Fruit fly (Drosophila melanogaster): Measurements from ENCODE around the gene CG15646.
A peak's percentile ranks its signal among the peaks of the same experiment; 100 is the strongest.

Gene CG15646

DNA sequence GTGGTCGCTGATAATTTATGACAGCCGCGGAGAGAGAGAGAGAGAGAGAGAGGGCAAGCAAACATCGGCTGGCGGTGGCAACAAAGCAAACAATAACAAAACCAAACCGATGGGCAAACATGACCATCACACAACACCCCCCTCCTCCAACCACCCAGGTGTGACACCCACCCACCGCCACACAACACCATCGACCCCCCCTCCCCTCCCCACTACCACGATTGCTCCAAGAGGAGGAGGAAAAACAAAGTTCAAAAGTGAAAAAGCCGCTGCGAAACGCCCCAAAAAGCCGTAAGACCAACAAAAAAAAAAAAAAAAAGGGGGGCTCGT is 51.2 kb downstream of the CG15646 start (continued):
- TF ChIP-seq BEAF-32 (GFP tag; optimal IDR thresholded peaks at IDR 0.05) (no peak), ems (GFP tag; optimal IDR thresholded peaks at IDR 0.05) (no peak), unpg (GFP tag; optimal IDR thresholded peaks at IDR 0.05) (peak; percentile 18), CG14050 (GFP tag; IDR thresholded peaks at IDR 0.05) (no peak), danr (GFP tag; IDR thresholded peaks at IDR 0.05) (no peak), HLH3B (GFP tag; IDR thresholded peaks at IDR 0.05) (no peak), sens-2 (GFP tag; IDR thresholded peaks at IDR 0.05) (no peak), Mad (GFP tag; optimal IDR thresholded peaks at IDR 0.05) (no peak), otp (GFP tag; IDR thresholded peaks at IDR 0.05) (no peak; the same call in 2 of the 3 replicates), CG4617 (GFP tag; optimal IDR thresholded peaks at IDR 0.05; ENCODE audit: borderline replicate concordance) (no peak), Mrtf (GFP tag; IDR thresholded peaks at IDR 0.05) (no peak), eve (GFP tag; optimal IDR thresholded peaks at IDR 0.05) (no peak), CG1832 (GFP tag; optimal IDR thresholded peaks at IDR 0.05) (peak; percentile 8), HLHmδ (GFP tag; optimal IDR thresholded peaks at IDR 0.05) (peak; percentile 78), CG17186 (GFP tag; optimal IDR thresholded peaks at IDR 0.05) (peak; percentile 6), CG9609 (GFP tag; optimal IDR thresholded peaks at IDR 0.05) (no peak), exex (tag; optimal IDR thresholded peaks at IDR 0.05) (no peak), CG3847 (GFP tag; IDR thresholded peaks at IDR 0.05) (no peak), CG10959 (GFP tag; IDR thresholded peaks at IDR 0.05) (no peak; the same call in 1 of the 2 replicates), ind (GFP tag; optimal IDR thresholded peaks at IDR 0.05) (no peak), CG4328 (GFP tag; optimal IDR thresholded peaks at IDR 0.05) (no peak), CG3726 (GFP tag; IDR thresholded peaks at IDR 0.05) (no peak), odd (GFP tag; optimal IDR thresholded peaks at IDR 0.05) (no peak), CG7987 (GFP tag; optimal IDR thresholded peaks at IDR 0.05) (no peak), cato (GFP tag; optimal IDR thresholded peaks at IDR 0.05; ENCODE audit: borderline replicate concordance) (no peak), tna (GFP tag; IDR thresholded peaks at IDR 0.05; ENCODE audit: partially characterized antibody) (no peak), mirr (GFP tag; optimal IDR thresholded peaks at IDR 0.05) (no peak), CG33213 (GFP tag; optimal IDR thresholded peaks at IDR 0.05) (no peak), Ets97D (GFP tag; optimal IDR thresholded peaks at IDR 0.05) (no peak), CG3407 (GFP tag; optimal IDR thresholded peaks at IDR 0.05) (no peak), org-1 (GFP tag; optimal IDR thresholded peaks at IDR 0.05) (peak; percentile 19), CG7786 (GFP tag; optimal IDR thresholded peaks at IDR 0.05) (no peak), Hey (tag; optimal IDR thresholded peaks at IDR 0.05) (no peak), ab (GFP tag; optimal IDR thresholded peaks at IDR 0.05) (no peak), CG11560 (tag; IDR thresholded peaks at IDR 0.05) (no peak), gem (tag; optimal IDR thresholded peaks at IDR 0.05) (peak; percentile 1), CG10267 (tag; optimal IDR thresholded peaks at IDR 0.05) (no peak), Jarid2 (GFP tag; optimal IDR thresholded peaks at IDR 0.05) (no peak), CG12391 (tag; optimal IDR thresholded peaks at IDR 0.05) (no peak), Gsc (GFP tag; IDR thresholded peaks at IDR 0.05) (no peak), ase (GFP tag; IDR thresholded peaks at IDR 0.05) (no peak), tup (GFP tag; optimal IDR thresholded peaks at IDR 0.05) (no peak)

DNA sequence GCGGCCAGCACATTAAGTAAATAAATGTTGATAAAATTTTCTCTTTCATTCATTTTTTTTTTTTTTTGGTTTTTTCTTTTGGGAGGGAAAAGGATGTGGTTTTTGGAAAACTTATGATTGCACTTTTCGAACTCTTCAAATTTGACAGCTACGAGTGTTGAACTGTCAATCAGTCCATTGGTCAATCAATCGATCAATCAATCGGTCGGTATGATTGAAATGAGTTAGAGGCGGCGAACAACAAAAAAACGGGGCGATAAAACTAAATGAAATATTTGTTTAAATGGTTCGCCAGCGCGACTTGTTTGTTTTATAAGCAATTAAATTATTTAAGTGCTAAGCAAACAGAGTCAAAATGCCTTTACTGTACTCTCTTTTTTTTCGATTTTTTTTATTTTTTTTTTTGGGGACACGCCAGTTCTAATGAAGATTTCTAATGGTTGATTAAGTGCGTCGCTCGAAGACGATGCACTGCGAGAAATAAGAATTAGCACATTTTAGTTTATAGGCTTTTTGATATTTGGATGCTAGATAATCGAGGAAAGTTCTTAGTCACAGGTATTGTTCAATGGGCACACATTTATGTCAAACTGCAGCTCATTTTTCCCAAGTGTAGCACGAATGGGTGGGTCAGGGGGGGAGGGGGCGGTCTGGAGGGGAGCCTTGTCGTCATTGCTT is 51.7 kb downstream of the CG15646 start:
- TF ChIP-seq fd102C (GFP tag; optimal IDR thresholded peaks at IDR 0.05) = no peak
- TF ChIP-seq Mes4 (GFP tag; optimal IDR thresholded peaks at IDR 0.05) = peak; percentile 53
- TF ChIP-seq CG3847 (GFP tag; IDR thresholded peaks at IDR 0.05) = peak; percentile 71
- TF ChIP-seq sima (GFP tag; optimal IDR thresholded peaks at IDR 0.05) = peak; percentile 63
- peak; percentile 56 for TF ChIP-seq CG9437 (GFP tag; optimal IDR thresholded peaks at IDR 0.05)
- TF ChIP-seq dm (GFP tag; optimal IDR thresholded peaks at IDR 0.05) = peak; percentile 27
- no peak for TF ChIP-seq gcm2 (GFP tag; optimal IDR thresholded peaks at IDR 0.05)
- TF ChIP-seq sug (tag; optimal IDR thresholded peaks at IDR 0.05) = peak; percentile 87
- TF ChIP-seq Dad (GFP tag; optimal IDR thresholded peaks at IDR 0.05) = peak; percentile 57
- TF ChIP-seq maf-S (GFP tag; optimal IDR thresholded peaks at IDR 0.05) = peak; percentile 73
- peak; percentile 33 for TF ChIP-seq CG18011 (GFP tag; optimal IDR thresholded peaks at IDR 0.05)
- peak; percentile 58 for TF ChIP-seq CG16815 (GFP tag; optimal IDR thresholded peaks at IDR 0.05)

All from whole organism, embryonic.